Fruit fly (Drosophila melanogaster) whole organism, prepupa: Measurements from ENCODE around the gene CG6287.

Experiments used
- Blimp-1 ChIP-seq: fragments of 200-800 bp; sonication (Bioruptor generic); optimal IDR thresholded peaks from 3 replicates; lab custom pipeline; 2017; ENCODE audit warnings: missing biosample characterization, missing genetic modification characterization, mild to moderate bottlenecking, moderate library complexity, missing genetic modification reagents
- CG10631 ChIP-seq: fragments of 200-800 bp; sonication (Bioruptor generic); optimal IDR thresholded peaks from 2 replicates; lab custom pipeline; 2016; ENCODE audit warnings: missing biosample characterization, missing genetic modification characterization
- CG10669 ChIP-seq: fragments of 200-800 bp; sonication (Bioruptor generic); optimal IDR thresholded peaks from 3 replicates; lab custom pipeline; 2018; ENCODE audit warnings: missing biosample characterization, mild to moderate bottlenecking, missing genetic modification characterization, moderate library complexity
- CG11294 ChIP-seq: fragments of 200-800 bp; sonication (Bioruptor generic); IDR thresholded peaks from 2 replicates; pipeline ENCODE4 v1.3.6; 2022; ENCODE audit warnings: missing biosample characterization, missing genetic modification characterization
- CG11762 ChIP-seq: fragments of 200-800 bp; sonication (Bioruptor generic); optimal IDR thresholded peaks from 3 replicates; lab custom pipeline; 2016; ENCODE audit warnings: missing biosample characterization, missing genetic modification characterization; ENCODE audit not compliant: insufficient read depth
- CG11902 ChIP-seq: fragments of 200-800 bp; sonication (Bioruptor generic); optimal IDR thresholded peaks from 3 replicates; lab custom pipeline; 2016; ENCODE audit warnings: missing biosample characterization, missing genetic modification characterization
- CG1621 ChIP-seq: fragments of 200-800 bp; sonication (Bioruptor generic); optimal IDR thresholded peaks from 3 replicates; lab custom pipeline; 2018; ENCODE audit warnings: missing biosample characterization, mild to moderate bottlenecking, missing genetic modification characterization
- CG16779 ChIP-seq: fragments of 200-800 bp; sonication (Bioruptor generic); optimal IDR thresholded peaks from 3 replicates; lab custom pipeline; 2017; ENCODE audit warnings: missing biosample characterization, mild to moderate bottlenecking, missing genetic modification characterization
- CG3032 ChIP-seq: fragments of 200-800 bp; optimal IDR thresholded peaks from 2 replicates; lab custom pipeline; 2019; ENCODE audit warnings: missing biosample characterization, mild to moderate bottlenecking, missing genetic modification characterization, moderate library complexity
- CG31627 ChIP-seq: fragments of 200-800 bp; sonication (Bioruptor generic); optimal IDR thresholded peaks from 3 replicates; lab custom pipeline; 2016; ENCODE audit warnings: missing biosample characterization, missing genetic modification characterization
- CG32006 ChIP-seq: fragments of 200-800 bp; sonication (Bioruptor generic); optimal IDR thresholded peaks from 3 replicates; lab custom pipeline; 2017; ENCODE audit warnings: missing biosample characterization, mild to moderate bottlenecking, missing genetic modification characterization
- CG34406 ChIP-seq: fragments of 200-800 bp; sonication (Bioruptor generic); optimal IDR thresholded peaks from 3 replicates; lab custom pipeline; 2016; ENCODE audit warnings: missing biosample characterization, missing genetic modification characterization
- CG3919 ChIP-seq: fragments of 200-800 bp; sonication (Bioruptor generic); optimal IDR thresholded peaks from 3 replicates; lab custom pipeline; 2016; ENCODE audit warnings: missing biosample characterization, missing genetic modification characterization
- CG4318 ChIP-seq: fragments of 200-800 bp; sonication (Bioruptor generic); optimal IDR thresholded peaks from 3 replicates; lab custom pipeline; 2017; ENCODE audit warnings: missing biosample characterization, mild to moderate bottlenecking, missing genetic modification characterization
- CG6163 ChIP-seq: fragments of 200-800 bp; sonication (Bioruptor generic); IDR thresholded peaks from 3 replicates; pipeline ENCODE4 v1.3.6; 2022; ENCODE audit warnings: missing biosample characterization, missing genetic modification characterization
- CG6276 ChIP-seq: fragments of 200-800 bp; sonication (Bioruptor generic); optimal IDR thresholded peaks from 2 replicates; lab custom pipeline; 2017; ENCODE audit warnings: missing biosample characterization, mild to moderate bottlenecking, missing genetic modification characterization
- CG6808 ChIP-seq: fragments of 200-800 bp; sonication (Bioruptor generic); optimal IDR thresholded peaks from 3 replicates; lab custom pipeline; 2017; ENCODE audit warnings: missing biosample characterization, missing genetic modification characterization, mild to moderate bottlenecking, moderate library complexity, missing genetic modification reagents
- CG7368 ChIP-seq: fragments of 200-800 bp; sonication (Bioruptor generic); optimal IDR thresholded peaks from 3 replicates; lab custom pipeline; 2016; ENCODE audit warnings: missing biosample characterization, missing genetic modification characterization
- CG8119 ChIP-seq: fragments of 200-800 bp; sonication (Bioruptor generic); IDR thresholded peaks from 3 replicates; pipeline ENCODE4 v1.3.6; 2022; ENCODE audit warnings: missing biosample characterization, missing genetic modification characterization
- CG8319 ChIP-seq: fragments of 200-800 bp; sonication (Bioruptor generic); optimal IDR thresholded peaks from 3 replicates; lab custom pipeline; 2016; ENCODE audit warnings: missing biosample characterization, missing genetic modification characterization
- CG8632 ChIP-seq: fragments of 200-800 bp; sonication (Bioruptor generic); optimal IDR thresholded peaks from 3 replicates; lab custom pipeline; 2016; ENCODE audit warnings: missing biosample characterization, missing genetic modification characterization
- CG9139 ChIP-seq: fragments of 200-800 bp; sonication (Bioruptor generic); optimal IDR thresholded peaks from 3 replicates; lab custom pipeline; 2017; ENCODE audit warnings: missing biosample characterization, mild to moderate bottlenecking, missing genetic modification characterization
- Eip75B ChIP-seq: fragments of 200-800 bp; sonication (Bioruptor generic); optimal IDR thresholded peaks from 3 replicates; lab custom pipeline; 2016; ENCODE audit warnings: missing biosample characterization, missing genetic modification characterization
- Eip78C ChIP-seq: fragments of 200-800 bp; sonication (Bioruptor generic); peaks from one replicate; lab custom pipeline; 2016; ENCODE audit warnings: missing biosample characterization, missing genetic modification characterization
- Eip93F ChIP-seq: fragments of 200-800 bp; sonication (Bioruptor generic); optimal IDR thresholded peaks from 2 replicates; lab custom pipeline; 2016; ENCODE audit warnings: missing biosample characterization, mild to moderate bottlenecking, missing genetic modification characterization
- Ets21C ChIP-seq: fragments of 200-800 bp; sonication (Bioruptor generic); optimal IDR thresholded peaks from 3 replicates; lab custom pipeline; 2016; ENCODE audit warnings: missing biosample characterization, missing genetic modification characterization
- Ets96B ChIP-seq: fragments of 200-800 bp; optimal IDR thresholded peaks from 2 replicates; lab custom pipeline; 2019; ENCODE audit warnings: missing biosample characterization, mild to moderate bottlenecking, missing genetic modification characterization, moderate library complexity
- Gug ChIP-seq: fragments of 200-800 bp; sonication (Bioruptor generic); IDR thresholded peaks from 2 replicates; pipeline ENCODE4 v1.3.6; 2022; ENCODE audit warnings: missing biosample characterization, missing genetic modification characterization
- Hr38 ChIP-seq: sonication (Bioruptor generic); optimal IDR thresholded peaks from 2 replicates; lab custom pipeline; 2016; ENCODE audit warnings: missing biosample characterization, missing genetic modification characterization
- Hr39 ChIP-seq: fragments of 200-800 bp; sonication (Bioruptor generic); optimal IDR thresholded peaks from 2 replicates; lab custom pipeline; 2016; ENCODE audit warnings: missing biosample characterization, missing genetic modification characterization
- Hr4 ChIP-seq: fragments of 200-800 bp; sonication (Bioruptor generic); optimal IDR thresholded peaks from 3 replicates; lab custom pipeline; 2016; ENCODE audit warnings: missing biosample characterization, missing genetic modification characterization
- Lpt ChIP-seq: fragments of 200-800 bp; sonication (Bioruptor generic); optimal IDR thresholded peaks from 3 replicates; lab custom pipeline; 2016; ENCODE audit warnings: missing biosample characterization, missing genetic modification characterization
- Met ChIP-seq: fragments of 200-800 bp; sonication (Bioruptor generic); optimal IDR thresholded peaks from 3 replicates; lab custom pipeline; 2016; ENCODE audit warnings: missing biosample characterization, missing genetic modification characterization
- OdsH ChIP-seq: fragments of 200-800 bp; sonication (Bioruptor generic); optimal IDR thresholded peaks from 3 replicates; lab custom pipeline; 2016; ENCODE audit warnings: missing biosample characterization, missing genetic modification characterization
- Smox ChIP-seq: fragments of 200-800 bp; sonication (Bioruptor generic); optimal IDR thresholded peaks from 3 replicates; lab custom pipeline; 2016; ENCODE audit warnings: missing biosample characterization, missing genetic modification characterization
- Sox102F ChIP-seq: fragments of 200-800 bp; sonication (Bioruptor generic); optimal IDR thresholded peaks from 2 replicates; lab custom pipeline; 2016; ENCODE audit warnings: missing biosample characterization, mild to moderate bottlenecking, missing genetic modification characterization
- Sox14 ChIP-seq: fragments of 200-800 bp; sonication (Bioruptor generic); optimal IDR thresholded peaks from 3 replicates; lab custom pipeline; 2016; ENCODE audit warnings: missing biosample characterization, missing genetic modification characterization
- Sox15 ChIP-seq: fragments of 200-800 bp; sonication (Bioruptor generic); optimal IDR thresholded peaks from 3 replicates; lab custom pipeline; 2016; ENCODE audit warnings: missing biosample characterization, missing genetic modification characterization
- achi ChIP-seq: fragments of 200-800 bp; sonication (Bioruptor generic); optimal IDR thresholded peaks from 3 replicates; lab custom pipeline; 2016; ENCODE audit warnings: missing biosample characterization, missing genetic modification characterization
- acj6 ChIP-seq: fragments of 200-800 bp; sonication (Bioruptor generic); optimal IDR thresholded peaks from 3 replicates; lab custom pipeline; 2016; ENCODE audit warnings: missing biosample characterization, missing genetic modification characterization
- dac ChIP-seq: fragments of 200-800 bp; sonication (Bioruptor generic); optimal IDR thresholded peaks from 2 replicates; lab custom pipeline; 2017; ENCODE audit warnings: missing biosample characterization, mild to moderate bottlenecking, missing genetic modification characterization
- dsx ChIP-seq: fragments of 200-800 bp; optimal IDR thresholded peaks from 3 replicates; lab custom pipeline; 2019; ENCODE audit warnings: missing biosample characterization, mild to moderate bottlenecking, missing genetic modification characterization, moderate library complexity; ENCODE audit not compliant: poor library complexity, severe bottlenecking
- eg ChIP-seq: fragments of 200-800 bp; sonication (Bioruptor generic); IDR thresholded peaks from 3 replicates; pipeline ENCODE4 v1.3.6; 2022; ENCODE audit warnings: missing biosample characterization, missing genetic modification characterization
- esn ChIP-seq: fragments of 200-800 bp; sonication (Bioruptor generic); optimal IDR thresholded peaks from 2 replicates; lab custom pipeline; 2016; ENCODE audit warnings: missing biosample characterization, mild to moderate bottlenecking, missing genetic modification characterization, moderate library complexity
- fd85E ChIP-seq: fragments of 200-800 bp; sonication (Bioruptor generic); optimal IDR thresholded peaks from 3 replicates; lab custom pipeline; 2016; ENCODE audit warnings: missing biosample characterization, missing genetic modification characterization
- fkh ChIP-seq: fragments of 200-800 bp; sonication (Bioruptor generic); optimal IDR thresholded peaks from 3 replicates; lab custom pipeline; 2017; ENCODE audit warnings: missing biosample characterization, mild to moderate bottlenecking, missing genetic modification characterization, moderate library complexity
- lz ChIP-seq: fragments of 200-800 bp; sonication (Bioruptor generic); optimal IDR thresholded peaks from 3 replicates; lab custom pipeline; 2016; ENCODE audit warnings: missing biosample characterization, missing genetic modification characterization
- net ChIP-seq: fragments of 200-800 bp; sonication (Bioruptor generic); optimal IDR thresholded peaks from 3 replicates; lab custom pipeline; 2016; ENCODE audit warnings: missing biosample characterization, missing genetic modification characterization
- salr ChIP-seq, 2 experiments: fragments of 200-800 bp; sonication (Bioruptor generic); optimal IDR thresholded peaks; 3 replicates each; lab custom pipeline; 2016 to 2018; ENCODE audit warnings: missing biosample characterization in 2 of 2, missing genetic modification characterization in 2 of 2, mild to moderate bottlenecking in 1 of 2
- ss ChIP-seq, 2 experiments: fragments of 200-800 bp; sonication (Bioruptor generic); optimal IDR thresholded peaks; 2 replicates in 1 of 2; 3 replicates in 1 of 2; lab custom pipeline; 2017 to 2018; ENCODE audit warnings: mild to moderate bottlenecking in 2 of 2, missing biosample characterization in 2 of 2, missing genetic modification characterization in 2 of 2, moderate library complexity in 1 of 2
- svp ChIP-seq: fragments of 200-800 bp; sonication (Bioruptor generic); peaks from one replicate; lab custom pipeline; 2016; ENCODE audit warnings: missing biosample characterization, missing genetic modification characterization
- topi ChIP-seq: fragments of 200-800 bp; sonication (Bioruptor generic); optimal IDR thresholded peaks from 3 replicates; lab custom pipeline; 2016; ENCODE audit warnings: missing biosample characterization, missing genetic modification characterization
- vri ChIP-seq: fragments of 200-800 bp; sonication (Bioruptor generic); optimal IDR thresholded peaks from 3 replicates; lab custom pipeline; 2016; ENCODE audit warnings: missing biosample characterization, mild to moderate bottlenecking, missing genetic modification characterization

CG6287 gene

DNA sequence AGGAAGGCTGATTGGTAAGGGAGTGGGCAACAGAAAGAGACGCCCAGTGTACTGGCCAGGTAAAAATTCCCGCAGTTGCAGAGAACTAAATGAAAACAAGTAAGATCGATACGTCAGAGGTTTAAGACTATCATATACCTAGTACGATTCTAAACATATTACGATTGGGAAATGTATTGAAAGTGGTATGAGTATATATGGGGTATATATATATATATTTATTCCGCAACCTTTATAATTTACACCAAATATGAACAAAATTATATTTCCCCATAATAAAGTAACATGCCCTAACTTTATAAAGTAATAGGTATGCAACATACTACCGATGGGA, 33.6 kb upstream of the CG6287 start:
- peak; percentile 19 for TF ChIP-seq CG10669 (GFP tag; lab: Kevin White, UChicago)
- TF ChIP-seq eg (GFP tag; lab: Robert Waterston, UW), result no peak
- peak; percentile 49 for TF ChIP-seq Sox15 (GFP tag; lab: Kevin White, UChicago)
- no peak for TF ChIP-seq fkh (GFP tag; lab: Kevin White, UChicago)
- TF ChIP-seq lz, result peak; percentile 16
- peak; percentile 32 for TF ChIP-seq net (GFP tag; lab: Kevin White, UChicago)
- no peak for TF ChIP-seq CG8119
- TF ChIP-seq Eip93F, result no peak
- peak; percentile 70 for TF ChIP-seq CG34406 (GFP tag; lab: Kevin White, UChicago)
- no peak for TF ChIP-seq ss (GFP tag; optimal IDR thresholded peaks at IDR 0.05; lab: Kevin White, UChicago)
- peak; percentile 83 for TF ChIP-seq esn (GFP tag; lab: Kevin White, UChicago)
- no peak for TF ChIP-seq CG7368 (GFP tag; lab: Kevin White, UChicago)
- peak; percentile 3 for TF ChIP-seq Ets21C (GFP tag; lab: Kevin White, UChicago)
- no peak for TF ChIP-seq Hr4
- TF ChIP-seq fd85E, result no peak
- TF ChIP-seq CG11902 (GFP tag; lab: Kevin White, UChicago), result peak; percentile 12
- TF ChIP-seq dac (GFP tag; lab: Kevin White, UChicago), result no peak
- TF ChIP-seq Hr38 (GFP tag; lab: Kevin White, UChicago), result no peak
- peak; percentile 16 for TF ChIP-seq Sox14
- TF ChIP-seq svp (GFP tag; lab: Kevin White, UChicago), result peak; percentile 88
- peak; percentile 53 for TF ChIP-seq CG8632 (GFP tag; lab: Kevin White, UChicago)
- no peak for TF ChIP-seq Gug (GFP tag; lab: Robert Waterston, UW)
- TF ChIP-seq CG9139 (GFP tag; lab: Kevin White, UChicago), result no peak
- TF ChIP-seq CG3032 (tag; lab: Kevin White, UChicago), result no peak
- peak; percentile 39 for TF ChIP-seq vri (GFP tag; lab: Kevin White, UChicago)
- no peak for TF ChIP-seq CG1621 (tag; lab: Kevin White, UChicago)
- TF ChIP-seq achi (GFP tag; lab: Kevin White, UChicago), result peak; percentile 54
- peak; percentile 84 for TF ChIP-seq Eip78C (GFP tag; lab: Kevin White, UChicago)
- TF ChIP-seq salr (GFP tag; optimal IDR thresholded peaks at IDR 0.05; lab: Kevin White, UChicago), result no peak
- no peak for TF ChIP-seq CG32006 (GFP tag; lab: Kevin White, UChicago)
- peak; percentile 15 for TF ChIP-seq CG8319 (GFP tag; lab: Kevin White, UChicago)
- no peak for TF ChIP-seq CG11294 (GFP tag; lab: Robert Waterston, UW)
- peak; percentile 66 for TF ChIP-seq OdsH
- TF ChIP-seq Ets96B (tag; lab: Kevin White, UChicago), result peak; percentile 36
- TF ChIP-seq Smox (GFP tag; lab: Kevin White, UChicago), result peak; percentile 75
- TF ChIP-seq CG11762 (GFP tag; lab: Kevin White, UChicago), result no peak
- TF ChIP-seq Met, result peak; percentile 58
- TF ChIP-seq CG6808 (GFP tag; lab: Kevin White, UChicago), result no peak
- TF ChIP-seq Lpt, result no peak
- peak; percentile 40 for TF ChIP-seq CG3919
- no peak for TF ChIP-seq CG4318 (GFP tag; lab: Kevin White, UChicago)
- peak; percentile 26 for TF ChIP-seq dsx
- TF ChIP-seq CG31627, result peak; percentile 47
- TF ChIP-seq CG16779 (tag; lab: Kevin White, UChicago), result no peak
- peak; percentile 66 for TF ChIP-seq Sox102F
- no peak for TF ChIP-seq CG6276
- peak; percentile 59 for TF ChIP-seq Hr39 (GFP tag; lab: Kevin White, UChicago)
- no peak; the same call in 2 of the 3 replicates for TF ChIP-seq CG6163
- TF ChIP-seq Eip75B (GFP tag; lab: Kevin White, UChicago), result peak; percentile 56
- peak; percentile 56 for TF ChIP-seq acj6 (GFP tag; lab: Kevin White, UChicago)
- peak; percentile 53 for TF ChIP-seq CG10631
- peak; percentile 43 for TF ChIP-seq topi (GFP tag; lab: Kevin White, UChicago)
- no peak for TF ChIP-seq Blimp-1
